Worm (Caenorhabditis elegans): Measurements from ENCODE around the gene gst-26.

The gst-26 gene

DNA sequence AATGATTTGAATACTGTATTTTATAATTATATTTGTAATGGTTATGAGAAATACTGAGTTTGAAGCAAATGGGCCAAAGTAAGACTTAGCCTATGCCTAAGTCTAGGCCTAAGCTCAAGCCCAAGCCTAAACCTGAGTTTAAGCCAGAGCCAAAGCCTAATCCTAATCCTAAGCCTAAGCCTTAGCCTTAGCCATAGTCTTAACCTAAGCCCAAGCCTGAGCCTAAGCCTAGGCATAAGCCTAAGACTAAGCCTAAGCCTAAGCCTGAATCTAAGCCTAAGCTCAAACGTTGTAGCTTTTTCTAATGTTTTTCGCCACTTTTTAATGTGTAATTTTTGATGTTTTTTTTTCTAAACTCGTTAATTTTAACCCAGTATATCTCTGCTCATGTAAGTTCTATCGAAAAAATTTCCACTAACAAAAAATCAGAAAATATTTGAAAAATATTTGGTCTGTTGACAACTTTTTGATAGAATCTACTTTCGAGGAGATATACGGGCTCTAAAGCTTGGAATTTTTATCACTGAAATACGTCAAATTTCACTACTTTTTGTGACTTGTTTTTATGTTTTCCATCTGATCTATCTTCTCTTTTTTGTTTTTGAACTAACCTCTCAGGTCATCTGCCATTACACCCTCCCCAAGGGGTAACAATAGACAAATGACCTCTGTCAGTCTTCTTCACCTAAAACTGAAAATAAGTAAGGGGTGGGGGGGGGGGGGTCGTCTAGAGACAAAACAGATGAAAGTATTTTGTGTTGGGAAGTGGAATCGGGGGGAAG, 39.9 kb upstream of the gst-26 start:
- TF ChIP-seq nhr-25 (tag; optimal IDR thresholded peaks at IDR 0.05) = peak; percentile 55
- no peak for TF ChIP-seq ZK546.5 (tag; optimal IDR thresholded peaks at IDR 0.05)
- no peak for TF ChIP-seq nhr-237 (tag; optimal IDR thresholded peaks at IDR 0.05)
- no peak for TF ChIP-seq F13H6.1 (tag; optimal IDR thresholded peaks at IDR 0.05)

DNA sequence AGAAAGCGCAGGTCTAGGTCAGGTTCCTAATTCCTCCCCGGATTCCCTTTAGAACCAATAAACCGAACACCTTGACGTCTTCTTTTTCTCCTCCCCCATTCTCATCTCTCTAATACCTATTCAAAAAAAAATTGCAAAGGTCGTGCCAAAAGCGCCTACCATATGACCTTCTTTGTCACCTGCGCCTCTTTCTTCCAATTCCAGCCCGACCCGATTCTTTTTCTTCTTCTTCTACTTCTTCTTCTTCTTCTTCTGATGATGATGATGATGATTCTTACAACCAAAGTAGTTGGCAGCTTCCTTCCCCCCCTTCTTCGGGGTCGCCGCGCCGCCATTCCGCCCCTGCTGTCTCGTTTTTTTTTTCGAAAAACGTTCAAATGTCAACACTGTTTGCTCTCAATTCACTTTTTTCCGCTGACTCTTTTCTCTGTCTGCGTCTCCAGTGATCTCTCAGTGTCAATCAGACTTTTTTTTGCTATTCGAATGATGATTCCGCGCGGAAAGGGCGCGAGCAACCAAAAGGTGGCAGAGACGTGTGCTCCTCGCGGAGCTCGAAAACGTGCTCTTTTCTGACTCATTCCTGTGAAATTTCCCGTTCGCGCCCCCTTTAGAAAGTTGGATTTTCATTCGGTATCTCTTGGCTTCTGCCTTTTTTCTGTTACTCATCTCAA, 39.2 kb upstream of the gst-26 start:
- TF ChIP-seq ceh-82 (tag; optimal IDR thresholded peaks at IDR 0.05) = no peak
- no peak for TF ChIP-seq aly-2 (tag; optimal IDR thresholded peaks at IDR 0.05)
- peak; percentile 17 for TF ChIP-seq F13H6.1 (tag; optimal IDR thresholded peaks at IDR 0.05)
- TF ChIP-seq nhr-25 (tag; optimal IDR thresholded peaks at IDR 0.05) = peak; percentile 75
- peak; percentile 14 for TF ChIP-seq ztf-4 (tag; optimal IDR thresholded peaks at IDR 0.05)
- TF ChIP-seq mdl-1 (tag; optimal IDR thresholded peaks at IDR 0.05) = no peak
- no peak for TF ChIP-seq elt-3 (tag; optimal IDR thresholded peaks at IDR 0.05)
- TF ChIP-seq peb-1 (tag; optimal IDR thresholded peaks at IDR 0.05) = peak; percentile 62
- TF ChIP-seq R02D3.7 (tag; optimal IDR thresholded peaks at IDR 0.05) = no peak
- TF ChIP-seq nhr-23 (tag; optimal IDR thresholded peaks at IDR 0.05) = no peak
- TF ChIP-seq lin-39 (tag; optimal IDR thresholded peaks at IDR 0.05) = no peak
- TF ChIP-seq gmeb-1 (tag; optimal IDR thresholded peaks at IDR 0.05) = no peak
- no peak for TF ChIP-seq ceh-16 (tag; optimal IDR thresholded peaks at IDR 0.05)
- TF ChIP-seq nhr-6 (tag; optimal IDR thresholded peaks at IDR 0.05) = no peak
- no peak for TF ChIP-seq nhr-129 (tag; optimal IDR thresholded peaks at IDR 0.05)
- no peak for TF ChIP-seq lin-11 (tag; optimal IDR thresholded peaks at IDR 0.05)
- TF ChIP-seq blmp-1 (tag; optimal IDR thresholded peaks at IDR 0.05; ENCODE audit: insufficient read depth) = peak; percentile 67
- TF ChIP-seq sem-4 (tag; optimal IDR thresholded peaks at IDR 0.05) = no peak
- no peak for TF ChIP-seq nhr-77 (tag; optimal IDR thresholded peaks at IDR 0.05)

DNA sequence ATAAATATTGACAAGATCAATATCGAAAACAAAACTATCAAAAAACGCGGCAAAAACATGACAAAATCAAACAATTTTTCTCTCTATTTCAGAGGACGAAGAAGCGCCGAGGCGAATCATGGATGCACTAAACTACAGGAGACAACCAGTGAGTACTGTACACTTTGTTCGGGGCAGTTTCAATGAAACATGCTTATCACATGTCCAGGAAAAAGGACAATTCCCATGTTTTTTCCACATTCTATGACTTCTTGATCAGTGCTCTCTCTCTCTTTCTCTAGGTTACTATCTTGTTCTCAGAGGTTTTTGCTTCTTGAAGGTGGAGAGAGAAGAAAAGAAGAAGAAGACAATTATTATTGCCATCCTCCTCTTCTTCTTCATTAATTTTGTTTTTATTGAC, 33.1 kb upstream of the gst-26 start:
- peak; percentile 35 for TF ChIP-seq fos-1 (tag; optimal IDR thresholded peaks at IDR 0.05)
- peak; percentile 12 for TF ChIP-seq nhr-129 (tag; optimal IDR thresholded peaks at IDR 0.05)
- TF ChIP-seq ztf-4 (tag; optimal IDR thresholded peaks at IDR 0.05) = no peak
- TF ChIP-seq crh-2 (tag; optimal IDR thresholded peaks at IDR 0.05) = no peak
- no peak for TF ChIP-seq gmeb-1 (tag; optimal IDR thresholded peaks at IDR 0.05)
- TF ChIP-seq sem-4 (tag; optimal IDR thresholded peaks at IDR 0.05) = no peak
- TF ChIP-seq nhr-23 (tag; optimal IDR thresholded peaks at IDR 0.05) = no peak
- TF ChIP-seq nhr-77 (tag; optimal IDR thresholded peaks at IDR 0.05) = no peak
- no peak for TF ChIP-seq peb-1 (tag; optimal IDR thresholded peaks at IDR 0.05)
- TF ChIP-seq unc-39 (tag; optimal IDR thresholded peaks at IDR 0.05) = no peak
- peak; percentile 42 for TF ChIP-seq sma-9 (GFP tag; optimal IDR thresholded peaks at IDR 0.05)
- TF ChIP-seq sma-9 (tag; optimal IDR thresholded peaks at IDR 0.05) = no peak
- no peak for TF ChIP-seq nhr-10 (tag; optimal IDR thresholded peaks at IDR 0.05)
- no peak for TF ChIP-seq mdl-1 (tag; optimal IDR thresholded peaks at IDR 0.05)
- no peak for TF ChIP-seq unc-55 (GFP tag; optimal IDR thresholded peaks at IDR 0.05)

DNA sequence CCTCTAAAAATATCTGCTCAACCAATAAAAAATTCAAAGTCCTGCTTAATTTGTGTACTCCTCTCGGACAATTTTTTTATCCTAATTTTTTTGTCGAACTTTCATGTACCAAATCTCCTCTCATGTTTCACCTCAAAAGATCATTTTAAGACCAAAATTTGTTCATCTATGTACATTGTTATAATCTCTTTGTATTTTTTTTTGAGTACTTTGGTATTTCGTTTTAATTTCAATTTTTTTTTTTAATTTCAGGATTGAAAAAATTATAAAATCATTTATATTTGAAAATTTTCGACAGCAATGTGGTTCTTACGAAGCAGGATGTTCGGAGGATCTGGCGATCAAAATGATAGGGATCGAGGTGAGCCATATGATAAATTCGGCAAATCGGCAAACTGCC, 32.1 kb upstream of the gst-26 start, which contains the start of gene spsb-1:
TSS of gene spsb-1 (plus strand) at position 301 of the 400 bp plus-strand sequence.
- no peak for TF ChIP-seq unc-55 (GFP tag; optimal IDR thresholded peaks at IDR 0.05)
- no peak for TF ChIP-seq sma-9 (GFP tag; optimal IDR thresholded peaks at IDR 0.05)
- TF ChIP-seq sma-9 (tag; optimal IDR thresholded peaks at IDR 0.05) = no peak
- no peak for TF ChIP-seq blmp-1 (tag; optimal IDR thresholded peaks at IDR 0.05; ENCODE audit: insufficient read depth)
- TF ChIP-seq mab-5 (tag; optimal IDR thresholded peaks at IDR 0.05) = no peak
- TF ChIP-seq R02D3.7 (tag; optimal IDR thresholded peaks at IDR 0.05) = no peak
- TF ChIP-seq nhr-129 (tag; optimal IDR thresholded peaks at IDR 0.05) = no peak
- TF ChIP-seq dmd-4 (tag; optimal IDR thresholded peaks at IDR 0.05) = no peak
- no peak for TF ChIP-seq lsy-2 (tag; optimal IDR thresholded peaks at IDR 0.05)
- TF ChIP-seq ztf-1 (GFP tag; conservative IDR thresholded peaks at IDR 0.05) = no peak
- no peak for TF ChIP-seq unc-62 (GFP tag; optimal IDR thresholded peaks at IDR 0.05)
- no peak for TF ChIP-seq gmeb-1 (tag; optimal IDR thresholded peaks at IDR 0.05)
- no peak for TF ChIP-seq nhr-237 (tag; optimal IDR thresholded peaks at IDR 0.05)
- no peak for TF ChIP-seq ztf-11 (tag; optimal IDR thresholded peaks at IDR 0.05)
- TF ChIP-seq ZK546.5 (tag; optimal IDR thresholded peaks at IDR 0.05) = no peak
- TF ChIP-seq mdl-1 (tag; optimal IDR thresholded peaks at IDR 0.05) = no peak
- no peak for TF ChIP-seq crh-2 (tag; optimal IDR thresholded peaks at IDR 0.05)
- TF ChIP-seq unc-39 (tag; optimal IDR thresholded peaks at IDR 0.05) = no peak
